Worm (Caenorhabditis elegans) whole organism, midembryonic: ENCODE data around the gene wee-1.3.
"Not testable (repeated sequence)": the region's sequence is repeated elsewhere in the genome, so short reads cannot be mapped to it uniquely, and the experiment has no call there.

Experiments
- T22C8.4 ChIP-seq: fragments of 200-800 bp; sonication (Bioruptor generic); IDR thresholded peaks from 2 replicates; pipeline ENCODE4 v1.3.6; 2022; ENCODE audit warnings: missing genetic modification characterization, missing compliant biosample characterization
- cog-1 ChIP-seq: sonication (generic microtip); optimal IDR thresholded peaks from 2 replicates; lab custom pipeline; 2016; ENCODE audit warnings: missing genetic modification characterization, missing compliant biosample characterization
- flt-1 ChIP-seq: fragments of 200-800 bp; sonication (Bioruptor generic); IDR thresholded peaks from 2 replicates; pipeline ENCODE4 v1.3.6; 2022; ENCODE audit warnings: missing genetic modification characterization, missing compliant biosample characterization
- klf-2 ChIP-seq: fragments of 200-800 bp; sonication (Bioruptor generic); conservative IDR thresholded peaks from 2 replicates; pipeline ENCODE4 v1.3.6; 2022; ENCODE audit warnings: missing genetic modification reagents, missing genetic modification characterization, missing compliant biosample characterization
- med-1 ChIP-seq: sonication (generic microtip); optimal IDR thresholded peaks from 2 replicates; lab custom pipeline; 2017; ENCODE audit warnings: missing genetic modification characterization, mild to moderate bottlenecking, missing compliant biosample characterization, antibody characterized with exemption, missing genetic modification reagents; ENCODE audit not compliant: insufficient read depth
- ref-1 ChIP-seq: fragments of 200-800 bp; sonication (Bioruptor generic); conservative IDR thresholded peaks from 2 replicates; pipeline ENCODE4 v1.3.6; 2022; ENCODE audit warnings: missing genetic modification reagents, missing genetic modification characterization, missing compliant biosample characterization
- tab-1 ChIP-seq: fragments of 200-800 bp; sonication (Bioruptor generic); IDR thresholded peaks from 2 replicates; pipeline ENCODE4 v1.3.6; 2022; ENCODE audit warnings: missing genetic modification characterization, missing compliant biosample characterization
- ztf-23 ChIP-seq: fragments of 200-800 bp; sonication (Bioruptor generic); IDR thresholded peaks from 2 replicates; pipeline ENCODE4 v1.3.6; 2022; ENCODE audit warnings: missing genetic modification reagents, missing genetic modification characterization, missing compliant biosample characterization
- ztf-29 ChIP-seq: fragments of 200-800 bp; sonication (Bioruptor generic); IDR thresholded peaks from 2 replicates; pipeline ENCODE4 v1.3.6; 2022; ENCODE audit warnings: missing genetic modification reagents, missing genetic modification characterization, missing compliant biosample characterization

The wee-1.3 gene

ce11 chrII:9725056-9725455, 8.8 kb upstream of the wee-1.3 start:
- TF ChIP-seq ztf-23 (GFP tag; lab: Robert Waterston, UW), result no peak
- TF ChIP-seq tab-1 (GFP tag; lab: Robert Waterston, UW), result no peak
- TF ChIP-seq flt-1 (GFP tag; lab: Robert Waterston, UW), result no peak
- no peak for TF ChIP-seq med-1 (GFP tag; lab: Kevin White, UChicago)

ce11 chrII:9724464-9724863, 8.2 kb upstream of the wee-1.3 start, which contains the start of gene cutl-2:
Gene cutl-2, minus strand, starts transcription at chrII:9724673.
- TF ChIP-seq T22C8.4 (no peak), ztf-29 (GFP tag; lab: Robert Waterston, UW) (no peak), cog-1 (tag; lab: Kevin White, UChicago) (no peak), med-1 (GFP tag; lab: Kevin White, UChicago) (no peak), tab-1 (GFP tag; lab: Robert Waterston, UW) (no peak), ztf-23 (GFP tag; lab: Robert Waterston, UW) (no peak), klf-2 (GFP tag; lab: Robert Waterston, UW) (no peak), flt-1 (GFP tag; lab: Robert Waterston, UW) (no peak), ref-1 (no peak)

- not testable (repeated sequence) for TF ChIP-seq flt-1 (GFP tag; lab: Robert Waterston, UW); ztf-29 (GFP tag; lab: Robert Waterston, UW); ref-1
Observed at ce11 chrII:9718631-9719252, 2.5 kb upstream of the wee-1.3 start, which contains the start of gene Y53C12A.11. Gene Y53C12A.11, minus strand, starts transcription at chrII:9718698.

DNA sequence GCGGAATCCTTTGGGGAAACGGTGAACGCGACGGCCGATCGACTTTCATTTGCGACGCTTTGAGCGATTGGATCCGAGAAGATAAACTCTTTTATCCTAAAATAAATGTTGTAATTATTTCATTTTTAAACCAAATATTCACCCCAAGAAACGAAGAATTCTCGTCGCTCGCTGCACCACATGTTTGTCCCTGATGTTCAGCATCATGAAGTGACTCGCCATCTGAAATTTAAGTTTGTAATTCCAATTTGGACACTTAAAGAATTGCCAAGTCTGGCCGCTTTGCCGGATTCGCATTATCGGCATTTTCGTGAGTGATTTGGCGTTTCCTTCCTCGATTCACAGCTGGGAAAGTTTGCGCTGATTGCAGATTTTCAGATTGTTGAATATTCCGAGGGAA, 1.6 kb upstream of the wee-1.3 start, which contains the start of gene Y53C12A.6:
Y53C12A.6 (minus strand) TSS at position 101 of the 400 bp plus-strand sequence.
- TF ChIP-seq klf-2 (GFP tag; lab: Robert Waterston, UW), result no peak
- no peak for TF ChIP-seq ref-1
- no peak for TF ChIP-seq med-1 (GFP tag; lab: Kevin White, UChicago)
- no peak for TF ChIP-seq tab-1 (GFP tag; lab: Robert Waterston, UW)
- TF ChIP-seq cog-1 (tag; lab: Kevin White, UChicago), result no peak
- TF ChIP-seq ztf-23 (GFP tag; lab: Robert Waterston, UW), result no peak
- TF ChIP-seq flt-1 (GFP tag; lab: Robert Waterston, UW), result no peak
- TF ChIP-seq T22C8.4, result no peak
- no peak for TF ChIP-seq ztf-29 (GFP tag; lab: Robert Waterston, UW)

- peak; percentile 34; the same call in 1 of the 2 replicates for TF ChIP-seq tab-1 (GFP tag; lab: Robert Waterston, UW)
- TF ChIP-seq med-1 (GFP tag; lab: Kevin White, UChicago), result no peak
- no peak for TF ChIP-seq ztf-29 (GFP tag; lab: Robert Waterston, UW)
Observed at ce11 chrII:9713083-9713482, 3.2 kb downstream of the wee-1.3 start.

DNA sequence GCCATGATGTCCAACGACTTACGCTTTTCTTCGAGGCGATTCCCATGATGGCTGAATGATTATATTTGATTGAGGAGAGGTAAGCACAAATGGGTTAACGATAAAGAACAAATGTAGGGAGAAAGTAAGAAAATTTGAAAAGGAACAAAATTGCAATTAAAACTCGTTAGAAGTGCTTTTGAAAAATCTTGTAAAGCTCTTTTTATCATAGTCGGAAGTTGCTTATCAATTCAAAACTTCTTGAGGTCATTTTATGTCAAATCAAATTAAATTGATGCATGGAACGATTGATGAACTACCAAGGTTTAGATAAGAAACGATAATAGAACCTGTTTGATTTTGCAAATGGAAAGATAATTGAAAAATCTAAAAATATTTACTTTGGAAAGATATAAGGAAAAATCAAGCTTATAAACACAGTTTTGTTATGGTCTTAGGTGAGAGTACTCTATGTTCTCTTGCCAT, 7.4 kb downstream of the wee-1.3 start, which contains the start of gene glt-5:
glt-5 (minus strand) TSS at position 51 of the 465 bp plus-strand sequence.
- TF ChIP-seq ztf-29 (GFP tag; lab: Robert Waterston, UW) (no peak), tab-1 (GFP tag; lab: Robert Waterston, UW) (no peak), ztf-23 (GFP tag; lab: Robert Waterston, UW) (no peak), ref-1 (no peak), T22C8.4 (no peak), med-1 (GFP tag; lab: Kevin White, UChicago) (no peak), cog-1 (tag; lab: Kevin White, UChicago) (no peak), flt-1 (GFP tag; lab: Robert Waterston, UW) (no peak), klf-2 (GFP tag; lab: Robert Waterston, UW) (no peak)

DNA sequence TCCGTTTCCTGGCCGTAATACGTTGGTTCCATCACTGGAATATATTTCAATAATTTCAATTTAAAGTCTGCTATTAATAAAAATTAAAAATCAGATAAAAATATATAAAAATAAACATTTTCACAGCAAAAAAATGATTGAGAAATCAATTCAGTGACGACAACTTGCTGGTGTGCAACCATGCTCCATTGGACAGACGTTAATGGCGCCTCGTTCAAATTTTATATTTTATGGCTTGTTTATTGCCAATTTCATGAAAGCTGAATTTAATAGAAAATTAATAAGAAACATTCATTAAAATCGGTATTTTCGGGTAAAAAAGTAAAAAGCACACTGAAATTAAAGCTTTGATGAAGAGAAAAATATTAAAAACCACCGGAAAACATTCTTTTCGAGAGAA, 10.1 kb downstream of the wee-1.3 start, which contains the start of gene Y53C12A.3:
Y53C12A.3 (minus strand) TSS at position 34 of the 400 bp plus-strand sequence.
- TF ChIP-seq cog-1 (tag; lab: Kevin White, UChicago) (peak; percentile 23), flt-1 (GFP tag; lab: Robert Waterston, UW) (no peak), ref-1 (no peak), ztf-23 (GFP tag; lab: Robert Waterston, UW) (0 out of 2 replicates have a peak, but pooled peaks have one; percentile 7), T22C8.4 (no peak)

- TF ChIP-seq cog-1 (tag; lab: Kevin White, UChicago) (no peak), T22C8.4 (no peak), ztf-23 (GFP tag; lab: Robert Waterston, UW) (no peak), med-1 (GFP tag; lab: Kevin White, UChicago) (no peak), flt-1 (GFP tag; lab: Robert Waterston, UW) (no peak), ref-1 (no peak), tab-1 (GFP tag; lab: Robert Waterston, UW) (no peak), ztf-29 (GFP tag; lab: Robert Waterston, UW) (no peak), klf-2 (GFP tag; lab: Robert Waterston, UW) (no peak)
Observed at ce11 chrII:9704746-9705145, 11.5 kb downstream of the wee-1.3 start, which contains the start of gene Y53C12A.10. Gene Y53C12A.10, minus strand, starts transcription at chrII:9704846.

DNA sequence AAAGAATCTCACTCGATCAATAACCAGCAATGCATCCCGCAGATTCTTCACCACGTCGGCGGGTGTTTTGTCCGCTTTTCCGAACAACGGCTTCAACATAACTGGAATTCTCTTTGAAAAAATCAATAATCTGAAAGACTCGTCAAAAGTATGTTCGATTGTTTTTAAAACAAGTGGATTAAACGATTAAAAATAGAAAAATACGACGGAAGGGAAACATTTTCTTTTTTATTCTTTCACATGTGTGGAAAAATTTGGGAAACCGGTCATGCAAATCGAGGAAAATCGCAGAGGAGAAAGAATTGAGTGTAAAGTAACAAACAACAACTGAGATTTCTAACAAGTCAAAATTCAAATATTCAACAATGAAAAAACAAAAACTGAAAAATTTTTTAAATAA, 12.7 kb downstream of the wee-1.3 start, which contains the start of gene mop-25.2:
mop-25.2 (minus strand) TSS at position 101 of the 400 bp plus-strand sequence.
- TF ChIP-seq ztf-23 (GFP tag; lab: Robert Waterston, UW) (no peak), ref-1 (no peak), flt-1 (GFP tag; lab: Robert Waterston, UW) (no peak), klf-2 (GFP tag; lab: Robert Waterston, UW) (no peak)

- TF ChIP-seq T22C8.4 (no peak), ztf-29 (GFP tag; lab: Robert Waterston, UW) (no peak), tab-1 (GFP tag; lab: Robert Waterston, UW) (no peak)
Observed at ce11 chrII:9700363-9700762, 15.9 kb downstream of the wee-1.3 start, which contains the start of the genes Y53C12A.8 and Y53C12A.7. Gene Y53C12A.8, minus strand, starts transcription at chrII:9700463. Gene Y53C12A.7, plus strand, starts transcription at chrII:9700543.
